Worm (Caenorhabditis elegans): ENCODE measurements around the gene R01H2.7.

DNA sequence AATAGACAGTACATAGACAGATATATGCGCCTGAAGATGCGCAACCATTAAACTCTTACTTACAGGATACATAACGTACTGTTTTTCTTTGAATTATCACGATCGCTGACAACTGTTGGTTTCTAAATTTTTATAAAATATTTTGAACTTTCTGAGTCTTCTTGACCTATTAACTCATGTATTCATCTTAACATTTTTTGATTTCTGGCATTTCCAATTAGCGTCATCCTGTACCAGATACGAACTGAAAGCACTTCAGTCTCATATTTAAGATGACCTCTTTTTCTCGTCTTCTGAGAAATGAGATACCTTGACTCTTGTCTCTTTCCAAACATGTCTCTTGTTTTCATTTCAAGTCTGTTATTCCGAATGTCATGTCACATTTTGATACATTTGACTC, 31.8 kb downstream of the R01H2.7 start:
- TF ChIP-seq fkh-10 (GFP tag; optimal IDR thresholded peaks at IDR 0.05): no peak
- no peak for TF ChIP-seq ces-1 (GFP tag; optimal IDR thresholded peaks at IDR 0.05)
- no peak for TF ChIP-seq fos-1 (tag; optimal IDR thresholded peaks at IDR 0.05)
- TF ChIP-seq ceh-63 (GFP tag; optimal IDR thresholded peaks at IDR 0.05): no peak
- TF ChIP-seq pqm-1 (tag; optimal IDR thresholded peaks at IDR 0.05): no peak
- no peak for TF ChIP-seq tbx-2 (tag; optimal IDR thresholded peaks at IDR 0.05)
- TF ChIP-seq snpc-4 (tag; optimal IDR thresholded peaks at IDR 0.05): no peak
- TF ChIP-seq lin-13 (GFP tag; optimal IDR thresholded peaks at IDR 0.05): no peak
- TF ChIP-seq snu-23 (GFP tag; optimal IDR thresholded peaks at IDR 0.05): no peak

Data from whole organism, L1 larva.